Fruit fly (Drosophila melanogaster): ENCODE results near the gene shps.

Gene shps

DNA sequence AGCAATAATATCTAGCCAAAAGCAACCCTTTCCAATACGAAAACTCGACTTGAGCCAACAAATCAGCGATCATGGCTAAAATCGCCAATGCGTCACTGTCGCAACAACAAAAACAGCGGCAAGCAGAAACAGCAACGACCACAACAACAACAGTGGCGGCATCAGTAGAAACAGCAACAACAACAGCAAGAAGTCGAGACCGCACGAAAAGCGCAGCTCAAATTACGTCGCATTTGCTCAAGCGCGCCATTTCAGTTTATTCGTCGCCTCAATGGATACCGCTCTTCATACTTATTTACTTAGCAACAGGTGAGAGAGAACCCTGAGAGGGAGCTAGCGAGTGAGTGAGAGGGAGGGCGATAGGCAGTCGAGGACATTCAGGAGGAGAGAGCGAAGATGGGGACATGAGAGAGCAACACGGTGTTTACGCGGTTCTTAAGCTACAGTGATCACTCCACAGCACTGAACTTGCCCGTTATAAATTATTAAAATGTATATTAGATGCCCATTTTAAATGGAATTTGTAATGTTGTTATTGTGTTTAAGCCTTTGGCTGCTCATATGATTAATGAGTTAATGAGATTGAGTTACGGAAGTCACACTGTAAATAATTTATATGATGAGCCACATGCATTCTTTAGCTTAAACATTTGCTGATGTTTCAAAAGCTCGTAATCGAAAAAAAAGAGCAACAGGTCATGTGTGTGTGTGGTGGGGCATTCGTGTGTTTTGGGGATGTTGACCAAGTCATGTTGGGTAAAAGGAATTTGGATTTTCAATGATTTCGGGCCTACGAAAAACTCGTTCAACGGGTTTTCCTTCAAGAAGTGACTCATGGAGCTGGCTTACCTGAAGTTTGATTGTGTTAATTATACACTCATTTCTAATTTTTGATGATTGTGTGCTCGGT is 16.4 kb downstream of the shps start (continued):
- TF ChIP-seq H2.0 (GFP tag; IDR thresholded peaks at IDR 0.05) (peak; percentile 87), esg (GFP tag; conservative IDR thresholded peaks at IDR 0.05) (peak; percentile 75), sens-2 (GFP tag; IDR thresholded peaks at IDR 0.05) (peak; percentile 17; the same call in 1 of the 2 replicates), h (optimal IDR thresholded peaks at IDR 0.05) (no peak), CG30431 (GFP tag; optimal IDR thresholded peaks at IDR 0.05) (peak; percentile 81), sob (GFP tag; IDR thresholded peaks at IDR 0.05) (peak; percentile 80), Mad (GFP tag; optimal IDR thresholded peaks at IDR 0.05) (peak; percentile 50), HLH3B (GFP tag; IDR thresholded peaks at IDR 0.05) (peak; percentile 76), grn (GFP tag; optimal IDR thresholded peaks at IDR 0.05) (no peak), hth (optimal IDR thresholded peaks at IDR 0.05) (no peak), Bgb (GFP tag; IDR thresholded peaks at IDR 0.05; ENCODE audit: partially characterized antibody) (no peak), Abd-B (GFP tag; optimal IDR thresholded peaks at IDR 0.05) (peak; percentile 75), Poxn (GFP tag; IDR thresholded peaks at IDR 0.05) (peak; percentile 63), CG42726 (GFP tag; IDR thresholded peaks at IDR 0.05; ENCODE audit: partially characterized antibody) (no peak), gce (GFP tag; IDR thresholded peaks at IDR 0.05) (peak; percentile 62; the same call in 1 of the 3 replicates), CG3838 (GFP tag; optimal IDR thresholded peaks at IDR 0.05) (no peak), CG15269 (tag; optimal IDR thresholded peaks at IDR 0.05) (peak; percentile 88), CkIIα-i1 (GFP tag; IDR thresholded peaks at IDR 0.05) (0 out of 2 replicates have a peak, but pooled peaks have one; percentile 30), CG7987 (GFP tag; optimal IDR thresholded peaks at IDR 0.05) (peak; percentile 63), CG8290 (GFP tag; optimal IDR thresholded peaks at IDR 0.05) (peak; percentile 56), CG8290 (tag; optimal IDR thresholded peaks at IDR 0.05) (peak in 1 of 2 experiments; percentile 95), Hsf (GFP tag; optimal IDR thresholded peaks at IDR 0.05) (peak; percentile 84), wek (GFP tag; optimal IDR thresholded peaks at IDR 0.05) (peak; percentile 39), p53 (GFP tag; optimal IDR thresholded peaks at IDR 0.05) (no peak), CG3995 (GFP tag; optimal IDR thresholded peaks at IDR 0.05) (no peak), E2f1 (GFP tag; IDR thresholded peaks at IDR 0.05) (peak; percentile 79), sr (GFP tag; IDR thresholded peaks at IDR 0.05) (no peak), aop (GFP tag; IDR thresholded peaks at IDR 0.05) (0 out of 2 replicates have a peak, but pooled peaks have one; percentile 46), gcm2 (GFP tag; optimal IDR thresholded peaks at IDR 0.05) (no peak), Max (GFP tag; optimal IDR thresholded peaks at IDR 0.05) (peak; percentile 50), chn (GFP tag; optimal IDR thresholded peaks at IDR 0.05) (peak; percentile 65), CG11398 (GFP tag; optimal IDR thresholded peaks at IDR 0.05) (peak; percentile 52), Jarid2 (GFP tag; optimal IDR thresholded peaks at IDR 0.05) (no peak), CG6254 (GFP tag; optimal IDR thresholded peaks at IDR 0.05) (no peak), Hey (tag; optimal IDR thresholded peaks at IDR 0.05) (peak; percentile 23), CG3281 (GFP tag; optimal IDR thresholded peaks at IDR 0.05) (peak; percentile 75), CG1233 (GFP tag; optimal IDR thresholded peaks at IDR 0.05) (peak; percentile 72), otp (GFP tag; IDR thresholded peaks at IDR 0.05) (peak; percentile 78; the same call in 2 of the 3 replicates), hkb (optimal IDR thresholded peaks at IDR 0.05) (no peak), hkb (GFP tag; IDR thresholded peaks at IDR 0.05) (peak; percentile 87), Rfx (GFP tag; IDR thresholded peaks at IDR 0.05) (peak; percentile 90), Lhr (GFP tag; optimal IDR thresholded peaks at IDR 0.05) (peak; percentile 35), lilli (GFP tag; optimal IDR thresholded peaks at IDR 0.05) (peak; percentile 86), ara (GFP tag; IDR thresholded peaks at IDR 0.05) (peak; percentile 87), CG14050 (GFP tag; IDR thresholded peaks at IDR 0.05) (peak; percentile 67), CG2712 (tag; optimal IDR thresholded peaks at IDR 0.05) (peak; percentile 85), stwl (tag; optimal IDR thresholded peaks at IDR 0.05) (peak; percentile 17), Ptx1 (GFP tag; IDR thresholded peaks at IDR 0.05) (peak; percentile 85), pita (GFP tag; optimal IDR thresholded peaks at IDR 0.05) (no peak), CG11696 (GFP tag; IDR thresholded peaks at IDR 0.05) (peak; percentile 76), stc (GFP tag; IDR thresholded peaks at IDR 0.05) (peak; percentile 75)

Data from whole organism, embryonic.